Worm (Caenorhabditis elegans) whole organism, L2 larva: ENCODE data around the gene C34C12.7.

Experiments
- ama-1 ChIP-seq: fragments of 150-350 bp; optimal IDR thresholded peaks from 2 replicates; lab custom pipeline; 2018; ENCODE audit warnings: inconsistent platforms
- mdl-1 ChIP-seq, 2 experiments: fragments of 150-350 bp in 1 of 2; sonication (generic microtip) in 1 of 2; optimal IDR thresholded peaks; 2 replicates each; lab custom pipeline; 2017; ENCODE audit warnings: missing biosample characterization in 2 of 2, missing genetic modification characterization in 2 of 2
- nhr-23 ChIP-seq: fragments of 150-350 bp; optimal IDR thresholded peaks from 2 replicates; lab custom pipeline; 2014; ENCODE audit warnings: missing biosample characterization, missing genetic modification reagents, missing genetic modification characterization
- nhr-237 ChIP-seq: fragments of 150-350 bp; optimal IDR thresholded peaks from 2 replicates; lab custom pipeline; 2014; ENCODE audit warnings: missing biosample characterization, missing genetic modification characterization
- peb-1 ChIP-seq: fragments of 150-350 bp; optimal IDR thresholded peaks from 2 replicates; lab custom pipeline; 2014; ENCODE audit warnings: missing biosample characterization, missing genetic modification characterization
- snpc-4 ChIP-seq: fragments of 150-350 bp; optimal IDR thresholded peaks from 2 replicates; lab custom pipeline; 2014; ENCODE audit warnings: missing biosample characterization, missing genetic modification characterization

- TF ChIP-seq nhr-23 (tag; lab: Kevin White, UChicago) = no peak
- no peak for TF ChIP-seq peb-1
- no peak for TF ChIP-seq snpc-4 (tag; lab: Kevin White, UChicago)
- no peak for TF ChIP-seq ama-1 (lab: Kevin White, UChicago)
- no peak for TF ChIP-seq nhr-237 (tag; lab: Kevin White, UChicago)
- no peak for TF ChIP-seq mdl-1 (tag; optimal IDR thresholded peaks at IDR 0.05; lab: Kevin White, UChicago)
These were observed 15.1 kb upstream of the C34C12.7 start, which contains the start of gene rpl-16 for ce11 chrIII:3503286-3503685.
